Worm (Caenorhabditis elegans): ENCODE data around the gene try-13.

The try-13 gene

DNA sequence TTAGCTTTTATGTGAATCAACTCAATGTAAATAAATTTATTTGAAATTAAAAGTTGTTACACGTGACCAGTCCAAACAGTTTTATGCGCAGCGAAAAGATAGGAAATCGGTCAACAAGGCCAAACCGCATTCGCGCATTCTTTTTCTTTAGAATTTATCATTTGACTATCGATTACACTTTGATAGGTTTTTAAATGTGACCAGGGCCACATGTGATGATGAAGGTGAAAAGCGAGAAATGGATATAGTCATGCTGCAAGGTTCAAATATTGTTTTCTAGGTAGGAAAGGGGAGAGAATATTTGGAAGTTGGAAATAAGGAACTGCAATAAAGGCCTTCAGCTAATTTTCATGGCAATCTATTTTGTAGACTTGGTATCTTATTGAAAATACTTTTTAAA is 3.0 kb upstream of the try-13 start:
- 0 out of 2 replicates have a peak, but pooled peaks have one; percentile 32 for TF ChIP-seq madf-6 (GFP tag; IDR thresholded peaks at IDR 0.05)
- TF ChIP-seq ama-1 (optimal IDR thresholded peaks at IDR 0.05): peak; percentile 74
- TF ChIP-seq ama-1 (GFP tag; optimal IDR thresholded peaks at IDR 0.05): no peak
- no peak for TF ChIP-seq sdz-38 (tag; optimal IDR thresholded peaks at IDR 0.05)
- TF ChIP-seq snpc-3.4 (tag; optimal IDR thresholded peaks at IDR 0.05): no peak
- no peak for TF ChIP-seq nhr-80 (tag; optimal IDR thresholded peaks at IDR 0.05)
- no peak for TF ChIP-seq nhr-27 (tag; optimal IDR thresholded peaks at IDR 0.05)
- no peak for TF ChIP-seq F57C9.4 (tag; optimal IDR thresholded peaks at IDR 0.05)
- TF ChIP-seq ZK185.1 (tag; optimal IDR thresholded peaks at IDR 0.05; ENCODE audit: poor library complexity, severe bottlenecking): peak; percentile 65
- peak; percentile 32 for TF ChIP-seq chd-7 (tag; optimal IDR thresholded peaks at IDR 0.05)
- TF ChIP-seq ets-4 (GFP tag; optimal IDR thresholded peaks at IDR 0.05): no peak
- TF ChIP-seq Y53G8AR.9 (GFP tag; conservative IDR thresholded peaks at IDR 0.05): peak; percentile 34; the same call in 1 of the 2 replicates
- TF ChIP-seq C06A6.2 (GFP tag; conservative IDR thresholded peaks at IDR 0.05): no peak
- no peak for TF ChIP-seq B0019.2 (GFP tag; conservative IDR thresholded peaks at IDR 0.05)
- no peak for TF ChIP-seq nhr-120 (GFP tag; IDR thresholded peaks at IDR 0.05)
- TF ChIP-seq madf-3 (GFP tag; IDR thresholded peaks at IDR 0.05): 0 out of 2 replicates have a peak, but pooled peaks have one; percentile 24
- no peak for TF ChIP-seq B0035.1 (tag; optimal IDR thresholded peaks at IDR 0.05)
- no peak for TF ChIP-seq F22D6.2 (tag; optimal IDR thresholded peaks at IDR 0.05)
- TF ChIP-seq fkh-3 (tag; optimal IDR thresholded peaks at IDR 0.05): peak; percentile 12
- TF ChIP-seq Y67H2A.10 (GFP tag; conservative IDR thresholded peaks at IDR 0.05): no peak
- TF ChIP-seq atf-7 (tag; optimal IDR thresholded peaks at IDR 0.05): no peak
- TF ChIP-seq cebp-2 (GFP tag; IDR thresholded peaks at IDR 0.05): no peak
- TF ChIP-seq F52B5.7 (tag; optimal IDR thresholded peaks at IDR 0.05): no peak
- no peak for TF ChIP-seq unc-130 (GFP tag; optimal IDR thresholded peaks at IDR 0.05)
- no peak for TF ChIP-seq C17E4.6 (GFP tag; IDR thresholded peaks at IDR 0.05)
- TF ChIP-seq K11D2.4 (GFP tag; IDR thresholded peaks at IDR 0.05): no peak
- TF ChIP-seq tbx-9 (tag; optimal IDR thresholded peaks at IDR 0.05; ENCODE audit: borderline replicate concordance): no peak
- no peak for TF ChIP-seq repo-1 (tag; optimal IDR thresholded peaks at IDR 0.05)
- TF ChIP-seq ccch-3 (GFP tag; optimal IDR thresholded peaks at IDR 0.05): no peak
- peak; percentile 9; the same call in 1 of the 2 replicates for TF ChIP-seq lin-26 (GFP tag; IDR thresholded peaks at IDR 0.05)
- no peak for TF ChIP-seq K12H6.12 (tag; optimal IDR thresholded peaks at IDR 0.05)
- TF ChIP-seq unc-62 (GFP tag; optimal IDR thresholded peaks at IDR 0.05): no peak
- TF ChIP-seq B0336.3 (GFP tag; IDR thresholded peaks at IDR 0.05): no peak
- no peak for TF ChIP-seq dox-1 (GFP tag; IDR thresholded peaks at IDR 0.05)
- TF ChIP-seq F49E8.2 (tag; optimal IDR thresholded peaks at IDR 0.05; ENCODE audit: insufficient read depth): no peak
- peak; percentile 19 for TF ChIP-seq die-1 (tag; optimal IDR thresholded peaks at IDR 0.05)
- no peak for TF ChIP-seq F37B4.10 (GFP tag; IDR thresholded peaks at IDR 0.05)
- no peak for TF ChIP-seq gei-17 (GFP tag; optimal IDR thresholded peaks at IDR 0.05)
- no peak for TF ChIP-seq lsy-27 (tag; optimal IDR thresholded peaks at IDR 0.05; ENCODE audit: borderline replicate concordance, insufficient read depth)
- TF ChIP-seq hrde-1 (tag; optimal IDR thresholded peaks at IDR 0.05; ENCODE audit: borderline replicate concordance): no peak
- TF ChIP-seq cebp-1 (GFP tag; IDR thresholded peaks at IDR 0.05): 0 out of 2 replicates have a peak, but pooled peaks have one; percentile 21
- TF ChIP-seq cebp-1 (tag; optimal IDR thresholded peaks at IDR 0.05): no peak
- peak; percentile 4 for TF ChIP-seq somi-1 (GFP tag; optimal IDR thresholded peaks at IDR 0.05)
- TF ChIP-seq hmg-1.2 (GFP tag; IDR thresholded peaks at IDR 0.05): no peak
- no peak for TF ChIP-seq ztf-22 (GFP tag; optimal IDR thresholded peaks at IDR 0.05)
- no peak for TF ChIP-seq hlh-12 (tag; optimal IDR thresholded peaks at IDR 0.05)
